Worm (Caenorhabditis elegans) whole organism, L4 larva: ENCODE results near the gene fcmt-1.
A peak's percentile ranks its signal among the peaks of the same experiment; 100 is the strongest.

Source experiments
- D1046.2 ChIP-seq: fragments of 200-800 bp; sonication (Bioruptor generic); IDR thresholded peaks from 2 replicates; pipeline ENCODE4 v1.3.6; 2022; ENCODE audit warnings: missing genetic modification characterization, missing compliant biosample characterization
- F10B5.3 ChIP-seq: sonication (generic microtip); optimal IDR thresholded peaks from 2 replicates; lab custom pipeline; 2016; ENCODE audit warnings: mild to moderate bottlenecking, missing genetic modification characterization, missing compliant biosample characterization
- F26F4.8 ChIP-seq: fragments of 200-800 bp; sonication (Bioruptor generic); conservative IDR thresholded peaks from 2 replicates; pipeline ENCODE4 v1.3.6; 2022; ENCODE audit warnings: missing genetic modification characterization, missing compliant biosample characterization
- F49E8.2 ChIP-seq: sonication (generic microtip); optimal IDR thresholded peaks from 2 replicates; lab custom pipeline; 2016; ENCODE audit warnings: missing compliant biosample characterization, mild to moderate bottlenecking, missing genetic modification characterization, borderline replicate concordance
- R02D3.7 ChIP-seq: fragments of 150-350 bp; sonication (generic microtip); optimal IDR thresholded peaks from 3 replicates; lab custom pipeline; 2014; ENCODE audit warnings: missing biosample characterization, missing genetic modification characterization
- T26A8.4 ChIP-seq: fragments of 200-800 bp; sonication (Bioruptor generic); IDR thresholded peaks from 2 replicates; pipeline ENCODE4 v1.3.6; 2022; ENCODE audit warnings: missing genetic modification characterization, missing compliant biosample characterization
- ZK546.5 ChIP-seq, 2 experiments: sonication (generic microtip); optimal IDR thresholded peaks; 2 replicates each; lab custom pipeline; 2017; ENCODE audit warnings: missing biosample characterization in 2 of 2, missing genetic modification characterization in 2 of 2
- aha-1 ChIP-seq: fragments of 150-350 bp; peaks from one replicate; lab custom pipeline; 2014; ENCODE audit warnings: missing biosample characterization, missing genetic modification characterization
- arid-1 ChIP-seq: fragments of 200-800 bp; sonication (Bioruptor generic); conservative IDR thresholded peaks from 2 replicates; pipeline ENCODE4 v1.3.6; 2022; ENCODE audit warnings: missing genetic modification reagents, missing genetic modification characterization, missing compliant biosample characterization
- ceh-44 ChIP-seq: fragments of 200-800 bp; sonication (Bioruptor generic); IDR thresholded peaks from 2 replicates; pipeline ENCODE4 v1.3.6; 2022; ENCODE audit warnings: missing genetic modification reagents, missing genetic modification characterization, missing compliant biosample characterization
- cey-2 ChIP-seq: sonication (generic microtip); optimal IDR thresholded peaks from 3 replicates; lab custom pipeline; 2017; ENCODE audit warnings: missing genetic modification characterization, mild to moderate bottlenecking, missing compliant biosample characterization, antibody characterized with exemption, borderline replicate concordance; ENCODE audit not compliant: insufficient read depth
- daf-16 ChIP-seq, 3 experiments: sonication (generic microtip); optimal IDR thresholded peaks; 2 replicates each; lab custom pipeline; 2016 to 2017; ENCODE audit warnings: missing genetic modification characterization in 3 of 3, missing genetic modification reagents in 3 of 3, mild to moderate bottlenecking in 2 of 3, missing compliant biosample characterization in 2 of 3, missing biosample characterization in 1 of 3, moderate library complexity in 1 of 3
- daf-8 ChIP-seq: fragments of 200-800 bp; sonication (Bioruptor generic); IDR thresholded peaks from 2 replicates; pipeline ENCODE4 v1.3.6; 2022; ENCODE audit warnings: missing genetic modification characterization, missing compliant biosample characterization
- dmd-8 ChIP-seq: fragments of 200-800 bp; sonication (Bioruptor generic); IDR thresholded peaks from 2 replicates; pipeline ENCODE4 v1.3.6; 2022; ENCODE audit warnings: missing genetic modification characterization, missing compliant biosample characterization
- duxl-1 ChIP-seq: sonication (generic microtip); optimal IDR thresholded peaks from 2 replicates; lab custom pipeline; 2016; ENCODE audit warnings: mild to moderate bottlenecking, missing genetic modification characterization, moderate library complexity, missing compliant biosample characterization; ENCODE audit not compliant: poor library complexity
- dve-1 ChIP-seq: sonication (generic microtip); optimal IDR thresholded peaks from 2 replicates; lab custom pipeline; 2017; ENCODE audit warnings: antibody characterized with exemption, mild to moderate bottlenecking, missing genetic modification characterization, missing compliant biosample characterization; ENCODE audit not compliant: insufficient read depth
- hif-1 ChIP-seq, 2 experiments: sonication (generic microtip); optimal IDR thresholded peaks; 2 replicates each; lab custom pipeline; 2016 to 2017; ENCODE audit warnings: missing compliant biosample characterization in 2 of 2, missing genetic modification characterization in 2 of 2, missing genetic modification reagents in 2 of 2, missing genotype in 2 of 2, mild to moderate bottlenecking in 1 of 2
- hlh-30 ChIP-seq: sonication (generic microtip); optimal IDR thresholded peaks from 2 replicates; lab custom pipeline; 2017; ENCODE audit warnings: antibody characterized with exemption, mild to moderate bottlenecking, missing genetic modification characterization, missing compliant biosample characterization; ENCODE audit not compliant: insufficient read depth
- hmg-1.1 ChIP-seq: fragments of 200-800 bp; sonication (Bioruptor generic); IDR thresholded peaks from 2 replicates; pipeline ENCODE4 v1.3.6; 2022; ENCODE audit warnings: missing genetic modification reagents, missing genetic modification characterization, missing compliant biosample characterization
- lim-7 ChIP-seq: fragments of 200-800 bp; sonication (Bioruptor generic); IDR thresholded peaks from 2 replicates; pipeline ENCODE4 v1.3.6; 2022; ENCODE audit warnings: missing genetic modification characterization, missing compliant biosample characterization
- lin-13 ChIP-seq: fragments of 150-350 bp; optimal IDR thresholded peaks from 2 replicates; lab custom pipeline; 2014; ENCODE audit warnings: missing biosample characterization, missing genetic modification reagents, missing genetic modification characterization
- lin-39 ChIP-seq: fragments of 150-350 bp; optimal IDR thresholded peaks from 2 replicates; lab custom pipeline; 2014; ENCODE audit warnings: missing biosample characterization, missing genetic modification reagents, missing genetic modification characterization
- lir-3 ChIP-seq: sonication (generic microtip); optimal IDR thresholded peaks from 2 replicates; lab custom pipeline; 2016; ENCODE audit warnings: mild to moderate bottlenecking, missing genetic modification characterization, missing compliant biosample characterization
- mdl-1 ChIP-seq, 2 experiments: fragments of 150-350 bp in 1 of 2; sonication (generic microtip) in 1 of 2; optimal IDR thresholded peaks; 2 replicates each; lab custom pipeline; 2014 to 2017; ENCODE audit warnings: missing biosample characterization in 2 of 2, missing genetic modification characterization in 2 of 2
- nhr-11 ChIP-seq: fragments of 150-350 bp; optimal IDR thresholded peaks from 2 replicates; lab custom pipeline; 2014; ENCODE audit warnings: missing biosample characterization, missing genetic modification characterization
- nhr-237 ChIP-seq: sonication (generic microtip); optimal IDR thresholded peaks from 2 replicates; lab custom pipeline; 2017; ENCODE audit warnings: missing biosample characterization, missing genetic modification characterization
- nhr-48 ChIP-seq: sonication (generic microtip); optimal IDR thresholded peaks from 2 replicates; lab custom pipeline; 2016; ENCODE audit warnings: mild to moderate bottlenecking, missing genetic modification characterization, missing compliant biosample characterization
- nhr-77 ChIP-seq: fragments of 150-350 bp; optimal IDR thresholded peaks from 2 replicates; lab custom pipeline; 2014; ENCODE audit warnings: missing biosample characterization, missing genetic modification characterization
- pha-4 ChIP-seq, 2 experiments: fragments of 150-350 bp in 1 of 2; fragments of 200-800 bp in 1 of 2; sonication (Bioruptor generic) in 1 of 2; IDR thresholded peaks in 1 of 2; optimal IDR thresholded peaks in 1 of 2; 2 replicates each; pipeline versions ENCODE4 v1.3.6 to Lab custom; 2014 to 2022; ENCODE audit warnings: missing genetic modification characterization in 2 of 2, missing genetic modification reagents in 2 of 2, missing biosample characterization in 1 of 2, missing compliant biosample characterization in 1 of 2
- php-3 ChIP-seq: fragments of 200-800 bp; sonication (Bioruptor generic); IDR thresholded peaks from 2 replicates; pipeline ENCODE4 v1.3.6; 2022; ENCODE audit warnings: missing genetic modification reagents, missing genetic modification characterization, missing compliant biosample characterization
- pqm-1 ChIP-seq: sonication (generic microtip); optimal IDR thresholded peaks from 2 replicates; lab custom pipeline; 2017; ENCODE audit warnings: missing biosample characterization, missing genetic modification characterization
- rbr-2 ChIP-seq: sonication (generic microtip); optimal IDR thresholded peaks from 2 replicates; lab custom pipeline; 2016; ENCODE audit warnings: missing genotype, missing genetic modification characterization, missing compliant biosample characterization
- saeg-2 ChIP-seq: fragments of 200-800 bp; sonication (Bioruptor generic); IDR thresholded peaks from 2 replicates; pipeline ENCODE4 v1.3.6; 2022; ENCODE audit warnings: missing genetic modification reagents, missing genetic modification characterization, missing compliant biosample characterization
- set-16 ChIP-seq: fragments of 200-800 bp; sonication (Bioruptor generic); IDR thresholded peaks from 2 replicates; pipeline ENCODE4 v1.3.6; 2022; ENCODE audit warnings: missing genetic modification reagents, missing genetic modification characterization, missing compliant biosample characterization
- snpc-1.2 ChIP-seq: fragments of 200-800 bp; sonication (Bioruptor generic); IDR thresholded peaks from 2 replicates; pipeline ENCODE4 v1.3.6; 2022; ENCODE audit warnings: missing genetic modification reagents, missing genetic modification characterization, missing compliant biosample characterization
- snpc-4 ChIP-seq: fragments of 150-350 bp; optimal IDR thresholded peaks from 2 replicates; lab custom pipeline; 2014; ENCODE audit warnings: missing biosample characterization, missing genetic modification characterization
- spr-1 ChIP-seq: sonication (generic microtip); optimal IDR thresholded peaks from 2 replicates; lab custom pipeline; 2016; ENCODE audit warnings: mild to moderate bottlenecking, missing genetic modification characterization, missing compliant biosample characterization
- spr-3 ChIP-seq: fragments of 200-800 bp; sonication (Bioruptor generic); optimal IDR thresholded peaks from 2 replicates; lab custom pipeline; 2018; ENCODE audit warnings: mild to moderate bottlenecking, missing genetic modification characterization, missing compliant biosample characterization
- unc-130 ChIP-seq: sonication (generic microtip); optimal IDR thresholded peaks from 2 replicates; lab custom pipeline; 2016; ENCODE audit warnings: missing genetic modification reagents, missing genetic modification characterization, missing compliant biosample characterization
- unc-62 ChIP-seq, 3 experiments: fragments of 150-350 bp in 1 of 3; sonication (generic microtip); optimal IDR thresholded peaks in 2 of 3; peaks in 1 of 3; 1 replicate in 1 of 3; 2 replicates in 2 of 3; lab custom pipeline; 2014 to 2017; ENCODE audit warnings: missing biosample characterization in 3 of 3, missing genetic modification characterization in 3 of 3, missing genetic modification reagents in 3 of 3, missing genotype in 1 of 3
- vab-7 ChIP-seq: fragments of 200-800 bp; sonication (Bioruptor generic); IDR thresholded peaks from 2 replicates; pipeline ENCODE4 v1.3.6; 2022; ENCODE audit warnings: missing genetic modification reagents, missing genetic modification characterization, missing compliant biosample characterization
- zag-1 ChIP-seq: fragments of 150-350 bp; optimal IDR thresholded peaks from 2 replicates; lab custom pipeline; 2014; ENCODE audit warnings: missing biosample characterization, missing genetic modification characterization
- zfp-2 ChIP-seq: sonication (generic microtip); optimal IDR thresholded peaks from 2 replicates; lab custom pipeline; 2016; ENCODE audit warnings: mild to moderate bottlenecking, missing genetic modification characterization, missing compliant biosample characterization
- zfp-3 ChIP-seq: fragments of 200-800 bp; sonication (Bioruptor generic); conservative IDR thresholded peaks from 2 replicates; pipeline ENCODE4 v1.3.6; 2022; ENCODE audit warnings: missing genetic modification reagents, missing genetic modification characterization, missing compliant biosample characterization
- zip-2 ChIP-seq: fragments of 150-350 bp; optimal IDR thresholded peaks from 2 replicates; lab custom pipeline; 2014; ENCODE audit warnings: missing biosample characterization, missing genetic modification characterization

Gene fcmt-1

DNA sequence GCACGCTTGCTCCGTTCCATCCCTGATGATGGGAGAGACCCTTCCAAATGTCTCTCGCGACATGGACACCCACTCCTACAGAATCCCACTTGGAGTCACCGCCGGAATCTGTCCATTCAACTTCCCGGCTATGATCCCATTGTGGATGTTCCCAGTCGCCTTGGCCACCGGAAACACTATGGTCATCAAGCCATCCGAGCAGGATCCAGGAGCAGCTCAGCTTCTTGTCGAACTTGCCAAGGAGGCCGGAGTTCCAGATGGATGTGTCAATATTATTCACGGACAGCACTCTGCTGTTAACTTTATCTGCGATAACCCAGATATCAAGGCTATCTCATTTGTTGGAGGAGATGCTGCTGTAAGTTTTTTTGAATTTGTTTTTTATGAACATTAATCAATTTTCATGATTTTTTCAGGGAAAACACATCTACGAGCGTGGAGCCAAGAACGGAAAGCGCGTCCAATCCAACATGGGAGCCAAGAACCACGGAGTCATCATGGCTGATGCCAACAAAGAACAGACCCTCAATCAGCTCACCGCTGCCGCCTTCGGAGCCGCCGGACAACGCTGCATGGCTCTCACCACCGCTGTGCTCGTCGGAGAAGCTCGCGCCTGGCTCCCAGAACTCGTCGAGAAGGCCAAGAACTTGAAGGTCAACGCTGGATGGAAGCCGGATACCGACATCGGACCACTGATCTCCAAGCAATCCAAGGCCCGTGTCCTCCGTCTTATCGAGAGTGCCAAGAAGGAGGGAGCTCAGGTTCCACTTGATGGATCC is 20.6 kb upstream of the fcmt-1 start:
- no peak for TF ChIP-seq pha-4 (GFP tag; IDR thresholded peaks at IDR 0.05; lab: Robert Waterston, UW)
- no peak for TF ChIP-seq pha-4 (tag; optimal IDR thresholded peaks at IDR 0.05; lab: Kevin White, UChicago)
- TF ChIP-seq vab-7 (GFP tag; lab: Robert Waterston, UW): no peak
- no peak for TF ChIP-seq hlh-30 (tag; lab: Kevin White, UChicago)
- no peak for TF ChIP-seq R02D3.7 (tag; lab: Kevin White, UChicago)
- TF ChIP-seq set-16 (GFP tag; lab: Robert Waterston, UW): peak; percentile 94
- 0 out of 2 replicates have a peak, but pooled peaks have one; percentile 33 for TF ChIP-seq D1046.2 (GFP tag; lab: Robert Waterston, UW)
- no peak for TF ChIP-seq daf-16 (GFP tag; optimal IDR thresholded peaks at IDR 0.05; lab: Kevin White, UChicago)
- no peak for TF ChIP-seq daf-16 (tag; optimal IDR thresholded peaks at IDR 0.05; lab: Kevin White, UChicago)
- TF ChIP-seq zfp-2 (tag; lab: Kevin White, UChicago): no peak
- no peak for TF ChIP-seq spr-1 (tag; lab: Kevin White, UChicago)
- no peak for TF ChIP-seq lin-39 (tag; lab: Kevin White, UChicago)
- no peak for TF ChIP-seq nhr-237 (tag; lab: Kevin White, UChicago)
- TF ChIP-seq unc-62 (GFP tag; optimal IDR thresholded peaks at IDR 0.05 in 1 of 2; lab: Kevin White, UChicago): peak in 1 of 2 experiments; percentile 69
- no peak for TF ChIP-seq unc-62 (tag; optimal IDR thresholded peaks at IDR 0.05; lab: Kevin White, UChicago)
- TF ChIP-seq F10B5.3 (tag; lab: Kevin White, UChicago): no peak
- no peak for TF ChIP-seq unc-130 (GFP tag; lab: Kevin White, UChicago)
- TF ChIP-seq hmg-1.1 (GFP tag; lab: Robert Waterston, UW): no peak
- no peak for TF ChIP-seq rbr-2 (tag; lab: Kevin White, UChicago)
- no peak for TF ChIP-seq F26F4.8 (GFP tag; lab: Robert Waterston, UW)
- TF ChIP-seq aha-1 (tag; lab: Kevin White, UChicago): peak; percentile 96
- no peak for TF ChIP-seq zag-1 (tag; lab: Kevin White, UChicago)

DNA sequence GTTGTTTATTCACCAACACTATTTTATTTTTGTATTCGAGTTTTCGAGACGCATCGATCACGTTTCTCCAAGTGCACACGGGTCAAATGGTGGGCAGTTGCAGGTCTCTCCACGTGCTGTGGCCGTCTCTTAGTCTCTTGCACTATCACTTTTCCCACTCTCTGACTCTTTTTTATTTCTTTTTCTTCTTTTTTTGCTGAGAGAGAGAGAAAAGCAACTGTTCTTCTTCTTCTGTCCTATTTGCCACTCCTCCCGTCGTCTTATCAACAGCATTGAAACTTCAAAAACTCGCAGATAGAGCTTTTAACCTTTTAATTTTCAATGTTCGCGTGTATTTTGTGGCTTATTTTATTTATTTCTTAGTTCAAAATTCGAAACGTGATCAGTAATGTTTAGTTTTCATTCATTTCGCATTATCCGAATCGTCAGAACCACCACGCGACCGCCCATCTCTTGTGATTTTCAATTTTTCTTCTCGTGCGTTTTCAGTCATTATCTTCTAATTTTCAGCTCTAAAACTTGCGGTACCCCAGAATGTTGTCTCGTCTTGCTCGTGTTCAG is 19.3 kb upstream of the fcmt-1 start, which contains the start of gene alh-8:
Gene alh-8 (plus strand): TSS at position 511 of the 561 bp plus-strand sequence.
- TF ChIP-seq snpc-1.2 (GFP tag; lab: Robert Waterston, UW) (no peak), nhr-77 (peak; percentile 43), lin-13 (no peak), zip-2 (tag; lab: Kevin White, UChicago) (no peak), lir-3 (tag; lab: Kevin White, UChicago) (no peak), snpc-4 (no peak), spr-1 (tag; lab: Kevin White, UChicago) (no peak), lim-7 (GFP tag; lab: Robert Waterston, UW) (no peak), cey-2 (tag; lab: Kevin White, UChicago) (no peak), hif-1 (tag; optimal IDR thresholded peaks at IDR 0.05; lab: Kevin White, UChicago) (peak in 1 of 2 experiments; percentile 73), F49E8.2 (tag; lab: Kevin White, UChicago) (no peak), dve-1 (tag; lab: Kevin White, UChicago) (peak; percentile 79), spr-3 (peak; percentile 56), nhr-48 (tag; lab: Kevin White, UChicago) (peak; percentile 52), daf-8 (GFP tag; lab: Robert Waterston, UW) (no peak), zfp-2 (tag; lab: Kevin White, UChicago) (no peak), mdl-1 (tag; optimal IDR thresholded peaks at IDR 0.05; lab: Kevin White, UChicago) (peak; percentile 84 to 98), nhr-11 (tag; lab: Kevin White, UChicago) (peak; percentile 70), dmd-8 (GFP tag; lab: Robert Waterston, UW) (no peak), T26A8.4 (GFP tag; lab: Robert Waterston, UW) (0 out of 2 replicates have a peak, but pooled peaks have one; percentile 10), zfp-3 (GFP tag; lab: Robert Waterston, UW) (no peak), php-3 (GFP tag; lab: Robert Waterston, UW) (0 out of 2 replicates have a peak, but pooled peaks have one; percentile 41), ceh-44 (no peak), duxl-1 (tag; lab: Kevin White, UChicago) (no peak), ZK546.5 (tag; optimal IDR thresholded peaks at IDR 0.05; lab: Kevin White, UChicago) (no peak), arid-1 (no peak), R02D3.7 (tag; lab: Kevin White, UChicago) (no peak), saeg-2 (GFP tag; lab: Robert Waterston, UW) (no peak; the same call in 1 of the 2 replicates), pqm-1 (tag; lab: Kevin White, UChicago) (peak; percentile 57)
